Worm (Caenorhabditis elegans): ENCODE measurements around the gene F41B4.1.

ce11 chrX:6840670-6841308, 15.1 kb upstream of the F41B4.1 start, which contains the start of the genes glr-6 and asg-2:
- TF ChIP-seq dao-5 (tag; optimal IDR thresholded peaks at IDR 0.05) (no peak), him-1 (tag; optimal IDR thresholded peaks at IDR 0.05) (peak; percentile 22), W03F9.2 (tag; optimal IDR thresholded peaks at IDR 0.05) (peak; percentile 55)
